Fruit fly (Drosophila melanogaster): ENCODE data around the gene Sfp24Ba.

The Sfp24Ba gene

DNA sequence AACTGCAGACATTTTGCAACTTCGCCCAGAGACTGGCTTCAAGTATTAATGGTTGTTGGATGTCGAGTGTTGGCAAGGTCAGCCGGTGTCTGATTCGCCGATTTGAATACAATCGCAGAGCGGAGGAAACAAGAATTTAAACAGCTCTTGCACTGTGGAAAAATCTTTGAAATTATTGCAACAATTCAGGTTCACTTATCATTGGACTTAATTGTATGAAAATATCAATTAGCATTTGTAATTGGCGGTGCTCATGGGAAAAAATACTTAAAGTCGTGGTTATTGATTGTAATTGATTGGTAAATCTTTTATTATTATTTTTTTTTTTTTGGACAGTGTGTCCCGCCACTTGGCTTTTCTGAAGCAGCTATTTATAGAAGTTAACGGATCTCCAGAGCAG is 38.9 kb downstream of the Sfp24Ba start (continued):
- TF ChIP-seq ttk (GFP tag; IDR thresholded peaks at IDR 0.05) (no peak), nerfin-1 (tag; optimal IDR thresholded peaks at IDR 0.05) (no peak), Trl (optimal IDR thresholded peaks at IDR 0.05) (no peak), Trl (GFP tag; optimal IDR thresholded peaks at IDR 0.05) (no peak), Fer3 (tag; optimal IDR thresholded peaks at IDR 0.05) (peak; percentile 43), CG6254 (GFP tag; optimal IDR thresholded peaks at IDR 0.05) (no peak), CG7839 (tag; optimal IDR thresholded peaks at IDR 0.05) (peak; percentile 56), p53 (GFP tag; optimal IDR thresholded peaks at IDR 0.05) (no peak), CG8765 (GFP tag; IDR thresholded peaks at IDR 0.05) (no peak), PHDP (tag; optimal IDR thresholded peaks at IDR 0.05) (peak; percentile 34), trh (GFP tag; optimal IDR thresholded peaks at IDR 0.05) (no peak), sd (tag; optimal IDR thresholded peaks at IDR 0.05) (no peak), fd102C (GFP tag; optimal IDR thresholded peaks at IDR 0.05) (no peak), nom (GFP tag; optimal IDR thresholded peaks at IDR 0.05) (peak; percentile 63), ab (GFP tag; optimal IDR thresholded peaks at IDR 0.05) (no peak), CG11723 (GFP tag; optimal IDR thresholded peaks at IDR 0.05) (no peak), vvl (GFP tag; IDR thresholded peaks at IDR 0.05) (no peak; the same call in 1 of the 2 replicates), ara (GFP tag; IDR thresholded peaks at IDR 0.05) (0 out of 2 replicates have a peak, but pooled peaks have one; percentile 27), usp (GFP tag; optimal IDR thresholded peaks at IDR 0.05) (no peak), Awh (GFP tag; IDR thresholded peaks at IDR 0.05) (no peak), otp (GFP tag; IDR thresholded peaks at IDR 0.05) (0 out of 3 replicates have a peak, but pooled peaks have one; percentile 15), Rx (GFP tag; IDR thresholded peaks at IDR 0.05) (0 out of 2 replicates have a peak, but pooled peaks have one; percentile 2), Kr (GFP tag; optimal IDR thresholded peaks at IDR 0.05) (no peak), CG17802 (tag; optimal IDR thresholded peaks at IDR 0.05) (no peak), CG34224 (GFP tag; IDR thresholded peaks at IDR 0.05; ENCODE audit: partially characterized antibody) (no peak), CG6689 (GFP tag; IDR thresholded peaks at IDR 0.05) (peak; percentile 61), wdn (GFP tag; IDR thresholded peaks at IDR 0.05) (no peak), CG30403 (GFP tag; optimal IDR thresholded peaks at IDR 0.05) (no peak), CG7745 (tag; optimal IDR thresholded peaks at IDR 0.05) (no peak), Gsc (GFP tag; IDR thresholded peaks at IDR 0.05) (no peak), mld (GFP tag; IDR thresholded peaks at IDR 0.05; ENCODE audit: partially characterized antibody) (no peak), H15 (GFP tag; IDR thresholded peaks at IDR 0.05) (peak; percentile 48; the same call in 1 of the 3 replicates), dysf (GFP tag; IDR thresholded peaks at IDR 0.05) (peak; percentile 72; the same call in 2 of the 3 replicates), Xbp1 (GFP tag; optimal IDR thresholded peaks at IDR 0.05) (peak; percentile 4), Nf-YB (GFP tag; optimal IDR thresholded peaks at IDR 0.05) (no peak), wek (GFP tag; optimal IDR thresholded peaks at IDR 0.05) (no peak), CG8478 (optimal IDR thresholded peaks at IDR 0.05) (no peak), ham (GFP tag; IDR thresholded peaks at IDR 0.05) (no peak), insv (GFP tag; optimal IDR thresholded peaks at IDR 0.05) (no peak), CG9609 (GFP tag; optimal IDR thresholded peaks at IDR 0.05) (no peak), gce (GFP tag; IDR thresholded peaks at IDR 0.05) (no peak), CG13123 (GFP tag; optimal IDR thresholded peaks at IDR 0.05) (no peak), CG1602 (GFP tag; optimal IDR thresholded peaks at IDR 0.05) (no peak), CG12219 (GFP tag; optimal IDR thresholded peaks at IDR 0.05) (no peak), pb (GFP tag; optimal IDR thresholded peaks at IDR 0.05) (no peak), bab2 (GFP tag; optimal IDR thresholded peaks at IDR 0.05) (no peak), mam (GFP tag; optimal IDR thresholded peaks at IDR 0.05) (peak; percentile 47), lmd (GFP tag; IDR thresholded peaks at IDR 0.05) (peak; percentile 61; the same call in 1 of the 2 replicates), Atf-2 (GFP tag; optimal IDR thresholded peaks at IDR 0.05) (no peak), bbx (GFP tag; IDR thresholded peaks at IDR 0.05; ENCODE audit: partially characterized antibody) (no peak), Jarid2 (GFP tag; optimal IDR thresholded peaks at IDR 0.05) (no peak), CG6813 (GFP tag; optimal IDR thresholded peaks at IDR 0.05) (no peak)
